Fruit fly (Drosophila melanogaster) whole organism, embryonic: ENCODE measurements around the gene CG17329.
A peak's percentile ranks its signal among the peaks of the same experiment; 100 is the strongest.

ENCODE experiments used
- Atf3 ChIP-seq: fragments of 200-800 bp; sonication (Bioruptor generic); optimal IDR thresholded peaks from 3 replicates; lab custom pipeline; 2016; ENCODE audit warnings: missing biosample characterization, missing genetic modification characterization
- Bgb ChIP-seq: fragments of 200-800 bp; sonication (Bioruptor generic); IDR thresholded peaks from 2 replicates; pipeline ENCODE4 v1.3.6; 2022; ENCODE audit warnings: missing biosample characterization, missing genetic modification characterization; ENCODE audit not compliant: partially characterized antibody
- CG10543 ChIP-seq: fragments of 200-800 bp; sonication (Bioruptor generic); optimal IDR thresholded peaks from 3 replicates; lab custom pipeline; 2017; ENCODE audit warnings: missing biosample characterization, mild to moderate bottlenecking, missing genetic modification characterization, moderate library complexity
- CG10565 ChIP-seq: fragments of 200-800 bp; sonication (Bioruptor generic); optimal IDR thresholded peaks from 3 replicates; lab custom pipeline; 2016; ENCODE audit warnings: missing biosample characterization, mild to moderate bottlenecking, missing genetic modification characterization
- CG10979 ChIP-seq: fragments of 200-800 bp; sonication (Bioruptor generic); optimal IDR thresholded peaks from 2 replicates; lab custom pipeline; 2018; ENCODE audit warnings: missing biosample characterization, mild to moderate bottlenecking, missing genetic modification characterization, moderate library complexity
- CG11247 ChIP-seq: fragments of 200-800 bp; sonication (Bioruptor generic); IDR thresholded peaks from 2 replicates; pipeline ENCODE4 v1.3.6; 2022; ENCODE audit warnings: missing biosample characterization, missing genetic modification characterization
- CG13775 ChIP-seq: fragments of 200-800 bp; sonication (Bioruptor generic); optimal IDR thresholded peaks from 3 replicates; lab custom pipeline; 2017; ENCODE audit warnings: missing biosample characterization, mild to moderate bottlenecking, missing genetic modification characterization
- CG14014 ChIP-seq: fragments of 200-800 bp; sonication (Bioruptor generic); IDR thresholded peaks from 2 replicates; pipeline ENCODE4 v1.3.6; 2022; ENCODE audit warnings: missing biosample characterization, missing genetic modification characterization
- CG15479 ChIP-seq: fragments of 200-800 bp; sonication (Bioruptor generic); optimal IDR thresholded peaks from 3 replicates; lab custom pipeline; 2019; ENCODE audit warnings: missing biosample characterization, mild to moderate bottlenecking, missing genetic modification characterization, moderate library complexity
- CG1603 ChIP-seq: fragments of 200-800 bp; sonication (Bioruptor generic); optimal IDR thresholded peaks from 2 replicates; lab custom pipeline; 2019; ENCODE audit warnings: missing biosample characterization, mild to moderate bottlenecking, missing genetic modification characterization, moderate library complexity
- CG17829 ChIP-seq: fragments of 200-800 bp; optimal IDR thresholded peaks from 2 replicates; lab custom pipeline; 2019; ENCODE audit warnings: missing biosample characterization, mild to moderate bottlenecking, missing genetic modification characterization, moderate library complexity
- CG18011 ChIP-seq: fragments of 200-800 bp; sonication (Bioruptor generic); optimal IDR thresholded peaks from 2 replicates; lab custom pipeline; 2017; ENCODE audit warnings: missing biosample characterization, missing genetic modification characterization, mild to moderate bottlenecking, moderate library complexity, missing genotype
- CG18599 ChIP-seq: fragments of 200-800 bp; sonication (Bioruptor generic); optimal IDR thresholded peaks from 3 replicates; lab custom pipeline; 2017; ENCODE audit warnings: missing biosample characterization, missing genetic modification characterization, mild to moderate bottlenecking, moderate library complexity, missing genetic modification reagents
- CG18619 ChIP-seq: fragments of 200-800 bp; sonication (Bioruptor generic); optimal IDR thresholded peaks from 3 replicates; lab custom pipeline; 2017; ENCODE audit warnings: missing biosample characterization, mild to moderate bottlenecking, missing genetic modification characterization
- CG31441 ChIP-seq: fragments of 200-800 bp; sonication (Bioruptor generic); IDR thresholded peaks from 2 replicates; pipeline ENCODE4 v1.3.6; 2022; ENCODE audit warnings: missing biosample characterization, missing genetic modification characterization
- CG3407 ChIP-seq: fragments of 200-800 bp; sonication (Bioruptor generic); optimal IDR thresholded peaks from 2 replicates; lab custom pipeline; 2018; ENCODE audit warnings: missing biosample characterization, mild to moderate bottlenecking, missing genetic modification characterization
- CG4328 ChIP-seq: fragments of 200-800 bp; sonication (Bioruptor generic); optimal IDR thresholded peaks from 3 replicates; lab custom pipeline; 2017; ENCODE audit warnings: missing biosample characterization, missing genetic modification reagents, missing genetic modification characterization
- CG4424 ChIP-seq: fragments of 200-800 bp; sonication (Bioruptor generic); optimal IDR thresholded peaks from 3 replicates; lab custom pipeline; 2016; ENCODE audit warnings: missing biosample characterization, missing genetic modification characterization
- CG4730 ChIP-seq: fragments of 200-800 bp; sonication (Bioruptor generic); IDR thresholded peaks from 2 replicates; pipeline ENCODE4 v1.3.6; 2022; ENCODE audit warnings: missing biosample characterization, missing genetic modification characterization
- CG5180 ChIP-seq: fragments of 200-800 bp; sonication (Bioruptor generic); optimal IDR thresholded peaks from 3 replicates; lab custom pipeline; 2017; ENCODE audit warnings: missing biosample characterization, missing genetic modification characterization, mild to moderate bottlenecking, moderate library complexity, missing genetic modification reagents
- CG6689 ChIP-seq: fragments of 200-800 bp; sonication (Bioruptor generic); IDR thresholded peaks from 2 replicates; pipeline ENCODE4 v1.3.6; 2022; ENCODE audit warnings: missing biosample characterization, missing genetic modification characterization
- CG7556 ChIP-seq: fragments of 200-800 bp; sonication (Bioruptor generic); optimal IDR thresholded peaks from 2 replicates; lab custom pipeline; 2017; ENCODE audit warnings: missing biosample characterization, mild to moderate bottlenecking, missing genetic modification characterization
- CG7963 ChIP-seq: fragments of 200-800 bp; sonication (Bioruptor generic); IDR thresholded peaks from 3 replicates; pipeline ENCODE4 v1.3.6; 2022; ENCODE audit warnings: missing biosample characterization, missing genetic modification characterization; ENCODE audit not compliant: partially characterized antibody
- CG9727 ChIP-seq: fragments of 200-800 bp; sonication (Bioruptor generic); optimal IDR thresholded peaks from 3 replicates; lab custom pipeline; 2017; ENCODE audit warnings: missing biosample characterization, mild to moderate bottlenecking, missing genetic modification characterization
- Deaf1 ChIP-seq: fragments of 200-800 bp; optimal IDR thresholded peaks from 3 replicates; lab custom pipeline; 2019; ENCODE audit warnings: missing biosample characterization, mild to moderate bottlenecking, missing genetic modification characterization, moderate library complexity
- Dfd ChIP-seq, 2 experiments: fragments of >200 bp; optimal IDR thresholded peaks; 2 replicates each; lab custom pipeline; 2017; ENCODE audit warnings: missing biosample characterization in 2 of 2, missing genetic modification characterization in 2 of 2
- Doc3 ChIP-seq: fragments of 200-800 bp; sonication (Bioruptor generic); IDR thresholded peaks from 3 replicates; pipeline ENCODE4 v1.3.6; 2022; ENCODE audit warnings: missing biosample characterization, missing genetic modification characterization; ENCODE audit not compliant: partially characterized antibody
- Hr3 ChIP-seq: fragments of 200-800 bp; sonication (Bioruptor generic); optimal IDR thresholded peaks from 3 replicates; lab custom pipeline; 2016; ENCODE audit warnings: missing biosample characterization, missing genetic modification characterization
- Hr51 ChIP-seq, 2 experiments: fragments of 200-800 bp; sonication (Bioruptor generic); optimal IDR thresholded peaks; 2 replicates in 1 of 2; 3 replicates in 1 of 2; lab custom pipeline; 2016 to 2018; ENCODE audit warnings: missing biosample characterization in 2 of 2, missing genetic modification characterization in 2 of 2, mild to moderate bottlenecking in 1 of 2, moderate library complexity in 1 of 2
- Trl ChIP-seq, 3 experiments: fragments of >200 bp in 2 of 3; fragments of 200-800 bp in 1 of 3; sonication (Bioruptor generic) in 1 of 3; optimal IDR thresholded peaks; 2 replicates in 1 of 3; 3 replicates in 2 of 3; lab custom pipeline; 2016 to 2017; ENCODE audit warnings: missing biosample characterization in 1 of 3, missing genetic modification characterization in 1 of 3
- amos ChIP-seq: fragments of 200-800 bp; sonication (Bioruptor generic); IDR thresholded peaks from 2 replicates; pipeline ENCODE4 v1.3.6; 2022; ENCODE audit warnings: missing biosample characterization, missing genetic modification characterization; ENCODE audit not compliant: partially characterized antibody
- br ChIP-seq: fragments of >200 bp; optimal IDR thresholded peaks from 2 replicates; lab custom pipeline; 2017
- danr ChIP-seq: fragments of 200-800 bp; sonication (Bioruptor generic); IDR thresholded peaks from 2 replicates; pipeline ENCODE4 v1.3.6; 2022; ENCODE audit warnings: missing biosample characterization, missing genetic modification characterization
- disco-r ChIP-seq: fragments of 200-800 bp; sonication (Bioruptor generic); optimal IDR thresholded peaks from 2 replicates; lab custom pipeline; 2016; ENCODE audit warnings: missing biosample characterization, missing genetic modification characterization
- exex ChIP-seq: fragments of 200-800 bp; sonication (Bioruptor generic); optimal IDR thresholded peaks from 4 replicates; lab custom pipeline; 2018; ENCODE audit warnings: missing biosample characterization, mild to moderate bottlenecking, missing genetic modification characterization, moderate library complexity
- fu2 ChIP-seq: fragments of 200-800 bp; sonication (Bioruptor generic); optimal IDR thresholded peaks from 2 replicates; lab custom pipeline; 2016; ENCODE audit warnings: missing biosample characterization, missing genetic modification characterization
- gce ChIP-seq: fragments of 200-800 bp; sonication (Bioruptor generic); IDR thresholded peaks from 3 replicates; pipeline ENCODE4 v1.3.6; 2022; ENCODE audit warnings: missing biosample characterization, missing genetic modification characterization
- gro ChIP-seq: fragments of 200-800 bp; sonication (Bioruptor generic); optimal IDR thresholded peaks from 2 replicates; lab custom pipeline; 2016; ENCODE audit warnings: missing biosample characterization, missing genetic modification characterization
- jumu ChIP-seq: fragments of 200-800 bp; sonication (Bioruptor generic); optimal IDR thresholded peaks from 3 replicates; lab custom pipeline; 2016; ENCODE audit warnings: missing biosample characterization, missing genetic modification characterization
- kay ChIP-seq: fragments of 200-800 bp; sonication (Bioruptor generic); optimal IDR thresholded peaks from 2 replicates; lab custom pipeline; 2016; ENCODE audit warnings: missing biosample characterization, missing genetic modification characterization
- lmd ChIP-seq: fragments of 200-800 bp; sonication (Bioruptor generic); IDR thresholded peaks from 2 replicates; pipeline ENCODE4 v1.3.6; 2022; ENCODE audit warnings: missing biosample characterization, missing genetic modification characterization
- mam ChIP-seq: fragments of 200-800 bp; sonication (Bioruptor generic); optimal IDR thresholded peaks from 3 replicates; lab custom pipeline; 2016; ENCODE audit warnings: missing biosample characterization, missing genetic modification characterization
- p53 ChIP-seq: fragments of 200-800 bp; sonication (Bioruptor generic); optimal IDR thresholded peaks from 2 replicates; lab custom pipeline; 2016; ENCODE audit warnings: missing biosample characterization, missing genetic modification characterization
- peb ChIP-seq: fragments of 200-800 bp; sonication (Bioruptor generic); IDR thresholded peaks from 2 replicates; pipeline ENCODE4 v1.3.6; 2022; ENCODE audit warnings: missing biosample characterization, missing genetic modification characterization
- sisA ChIP-seq: fragments of 200-800 bp; sonication (Bioruptor generic); IDR thresholded peaks from 2 replicates; pipeline ENCODE4 v1.3.6; 2022; ENCODE audit warnings: missing biosample characterization, missing genetic modification characterization
- trem ChIP-seq: fragments of 200-800 bp; optimal IDR thresholded peaks from 3 replicates; lab custom pipeline; 2019; ENCODE audit warnings: missing biosample characterization, mild to moderate bottlenecking, missing genetic modification characterization, moderate library complexity
- tup ChIP-seq: fragments of 200-800 bp; sonication (Bioruptor generic); optimal IDR thresholded peaks from 2 replicates; lab custom pipeline; 2016; ENCODE audit warnings: missing biosample characterization, mild to moderate bottlenecking, missing genetic modification characterization, moderate library complexity
- twi ChIP-seq: fragments of 200-800 bp; optimal IDR thresholded peaks from 2 replicates; lab custom pipeline; 2019; ENCODE audit warnings: missing biosample characterization, mild to moderate bottlenecking, missing genetic modification characterization, moderate library complexity
- tx ChIP-seq: fragments of 200-800 bp; sonication (Bioruptor generic); optimal IDR thresholded peaks from 2 replicates; lab custom pipeline; 2016; ENCODE audit warnings: missing biosample characterization, missing genetic modification characterization
- wdn ChIP-seq: fragments of 200-800 bp; sonication (Bioruptor generic); IDR thresholded peaks from 2 replicates; pipeline ENCODE4 v1.3.6; 2022; ENCODE audit warnings: missing biosample characterization, missing genetic modification characterization
- zf30C ChIP-seq: fragments of 200-800 bp; sonication (Bioruptor generic); optimal IDR thresholded peaks from 3 replicates; lab custom pipeline; 2018; ENCODE audit warnings: missing biosample characterization, mild to moderate bottlenecking, missing genetic modification characterization

CG17329 gene

DNA sequence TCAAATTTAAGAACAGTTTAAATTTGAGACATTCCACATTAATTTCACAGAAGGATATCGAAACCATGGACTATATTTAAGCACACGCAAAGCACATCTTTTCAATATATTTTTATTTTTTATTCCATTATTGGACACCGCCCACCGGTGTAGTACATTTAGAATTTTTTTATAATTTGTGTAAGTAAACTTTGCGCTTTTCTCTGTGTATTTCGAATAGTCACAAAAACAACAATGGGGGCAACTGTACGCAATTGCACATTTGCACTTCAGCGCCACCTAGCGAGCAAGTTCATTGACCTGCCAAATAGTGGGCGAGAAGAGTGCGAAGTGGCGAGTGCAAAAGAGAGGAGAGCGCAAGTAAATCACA lies 15.3 kb upstream of the CG17329 start (continued):
- TF ChIP-seq CG5180: no peak
- no peak for TF ChIP-seq CG4730 (GFP tag; lab: Robert Waterston, UW)
- no peak for TF ChIP-seq disco-r (GFP tag; lab: Kevin White, UChicago)
- no peak for TF ChIP-seq twi
- no peak for TF ChIP-seq jumu
- no peak for TF ChIP-seq CG7963 (GFP tag; lab: Robert Waterston, UW)
- peak; percentile 4 for TF ChIP-seq exex
- TF ChIP-seq CG18619: peak; percentile 41
- TF ChIP-seq Atf3 (GFP tag; lab: Kevin White, UChicago): no peak
- no peak for TF ChIP-seq Deaf1 (tag; lab: Kevin White, UChicago)
- TF ChIP-seq mam: no peak
- TF ChIP-seq Hr51 (GFP tag; optimal IDR thresholded peaks at IDR 0.05; lab: Kevin White, UChicago): peak in 1 of 2 experiments; percentile 70
- TF ChIP-seq amos (GFP tag; lab: Robert Waterston, UW): no peak
- peak; percentile 48 for TF ChIP-seq sisA
- peak; percentile 68 for TF ChIP-seq CG14014 (GFP tag; lab: Robert Waterston, UW)
- peak; percentile 86 for TF ChIP-seq CG18599 (GFP tag; lab: Kevin White, UChicago)
- no peak for TF ChIP-seq CG3407
- TF ChIP-seq CG11247 (GFP tag; lab: Robert Waterston, UW): no peak
- TF ChIP-seq Bgb (GFP tag; lab: Robert Waterston, UW): no peak
- 0 out of 2 replicates have a peak, but pooled peaks have one; percentile 32 for TF ChIP-seq CG6689 (GFP tag; lab: Robert Waterston, UW)
- no peak for TF ChIP-seq gce (GFP tag; lab: Robert Waterston, UW)
- TF ChIP-seq fu2 (GFP tag; lab: Kevin White, UChicago): no peak
- no peak for TF ChIP-seq CG10543 (GFP tag; lab: Kevin White, UChicago)
- TF ChIP-seq tx (GFP tag; lab: Kevin White, UChicago): no peak
- no peak for TF ChIP-seq gro (GFP tag; lab: Kevin White, UChicago)
- TF ChIP-seq CG18011 (GFP tag; lab: Kevin White, UChicago): no peak
- TF ChIP-seq CG17829: peak; percentile 4
- no peak for TF ChIP-seq wdn (GFP tag; lab: Robert Waterston, UW)
- peak; percentile 74 for TF ChIP-seq CG7556 (GFP tag; lab: Kevin White, UChicago)
- peak in 1 of 2 experiments; percentile 10 for TF ChIP-seq Trl (optimal IDR thresholded peaks at IDR 0.05; lab: Kevin White, UChicago)
- no peak for TF ChIP-seq Trl (GFP tag; optimal IDR thresholded peaks at IDR 0.05; lab: Kevin White, UChicago)
- TF ChIP-seq CG15479 (GFP tag; lab: Kevin White, UChicago): no peak
- TF ChIP-seq CG10565 (GFP tag; lab: Kevin White, UChicago): no peak
- TF ChIP-seq trem: no peak
- TF ChIP-seq Doc3 (GFP tag; lab: Robert Waterston, UW): no peak
- peak; percentile 51 for TF ChIP-seq lmd (GFP tag; lab: Robert Waterston, UW)
- no peak for TF ChIP-seq zf30C
- TF ChIP-seq CG31441 (GFP tag; lab: Robert Waterston, UW): peak; percentile 61
- no peak for TF ChIP-seq danr (GFP tag; lab: Robert Waterston, UW)
- no peak for TF ChIP-seq Dfd (GFP tag; optimal IDR thresholded peaks at IDR 0.05; lab: Kevin White, UChicago)
- peak; percentile 16 for TF ChIP-seq Hr3 (GFP tag; lab: Kevin White, UChicago)
- no peak for TF ChIP-seq br (lab: Kevin White, UChicago)
- TF ChIP-seq CG4328 (GFP tag; lab: Kevin White, UChicago): no peak
- TF ChIP-seq CG13775 (GFP tag; lab: Kevin White, UChicago): peak; percentile 55
- TF ChIP-seq CG1603 (tag; lab: Kevin White, UChicago): peak; percentile 19
- peak; percentile 63 for TF ChIP-seq CG9727 (GFP tag; lab: Kevin White, UChicago)
- TF ChIP-seq CG10979 (tag; lab: Kevin White, UChicago): peak; percentile 44
- TF ChIP-seq p53 (GFP tag; lab: Kevin White, UChicago): no peak
- no peak for TF ChIP-seq CG4424 (GFP tag; lab: Kevin White, UChicago)
- no peak for TF ChIP-seq kay (GFP tag; lab: Kevin White, UChicago)
- TF ChIP-seq peb: no peak
- TF ChIP-seq tup: no peak
